Worm (Caenorhabditis elegans): ENCODE data around the gene srv-3.
"Not testable (repeated sequence)": the region's sequence is repeated elsewhere in the genome, so short reads cannot be mapped to it uniquely, and the experiment has no call there.

DNA sequence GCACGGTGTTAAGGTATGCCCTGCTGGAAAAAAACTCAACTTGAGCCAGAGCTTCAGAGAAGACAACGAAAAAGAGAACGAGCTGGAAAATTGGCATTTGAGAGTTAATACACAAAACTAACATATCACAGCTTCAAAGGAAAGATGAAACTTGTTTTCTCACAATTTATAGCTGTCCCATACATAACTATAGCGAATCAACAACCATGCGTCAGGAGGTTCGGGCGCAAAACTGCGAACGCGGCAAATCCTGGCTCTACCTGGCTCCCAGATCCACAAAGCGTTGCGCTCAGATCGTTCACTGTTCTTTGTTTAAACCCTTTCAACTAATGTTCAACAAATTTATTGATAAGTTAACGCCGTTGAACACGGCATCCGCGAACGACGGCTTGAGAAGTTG lies 2.9 kb upstream of the srv-3 start, which contains the start of gene Y43F8C.23:
- TF ChIP-seq lsy-2 (tag; optimal IDR thresholded peaks at IDR 0.05); cnd-1 (tag; optimal IDR thresholded peaks at IDR 0.05); ceh-43 (GFP tag; optimal IDR thresholded peaks at IDR 0.05); unc-39 (tag; optimal IDR thresholded peaks at IDR 0.05); elt-3 (tag; optimal IDR thresholded peaks at IDR 0.05); pha-4 (tag; optimal IDR thresholded peaks at IDR 0.05); snpc-4 (tag; optimal IDR thresholded peaks at IDR 0.05); unc-62 (GFP tag; optimal IDR thresholded peaks at IDR 0.05): not testable (repeated sequence)

All from whole organism, mixed stage, embryonic.